Worm (Caenorhabditis elegans) whole organism, L4/young adult: ENCODE data around the gene F36H12.10.

Experiments
- W03F9.2 ChIP-seq: fragments of 150-350 bp; optimal IDR thresholded peaks from 2 replicates; lab custom pipeline; 2014; ENCODE audit warnings: missing biosample characterization, missing genetic modification characterization
- dao-5 ChIP-seq: sonication (generic microtip); optimal IDR thresholded peaks from 2 replicates; lab custom pipeline; 2016; ENCODE audit warnings: missing genotype, missing genetic modification characterization, moderate library complexity, missing compliant biosample characterization

- TF ChIP-seq dao-5 (tag; lab: Kevin White, UChicago) (no peak), W03F9.2 (tag; lab: Kevin White, UChicago) (no peak)
Measured at ce11 chrIV:5221721-5222120, 32.9 kb downstream of the F36H12.10 start.
